Worm (Caenorhabditis elegans): Measurements from ENCODE around the gene wdr-37.

Gene wdr-37

DNA sequence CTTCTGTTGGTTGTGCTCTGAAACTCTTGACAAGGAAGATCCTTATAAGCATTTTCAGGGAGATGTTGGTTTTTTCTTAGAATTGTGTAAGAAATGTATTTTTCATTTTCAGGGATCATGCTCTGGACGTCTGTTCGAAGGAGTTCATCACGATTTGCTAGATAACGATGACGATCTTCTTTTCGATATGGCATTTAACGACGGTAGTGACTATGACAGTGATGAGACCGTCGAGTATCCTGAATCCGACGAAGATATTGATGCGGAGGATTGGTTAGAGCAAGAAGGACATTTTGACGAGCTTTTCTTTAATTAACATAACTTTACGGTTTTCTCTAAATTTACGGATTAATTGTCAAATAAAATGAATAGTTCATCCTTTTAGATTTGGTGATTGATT lies 11.1 kb downstream of the wdr-37 start:
- TF ChIP-seq lin-14 (GFP tag; optimal IDR thresholded peaks at IDR 0.05) (no peak), aly-2 (tag; optimal IDR thresholded peaks at IDR 0.05) (peak; percentile 27)

DNA sequence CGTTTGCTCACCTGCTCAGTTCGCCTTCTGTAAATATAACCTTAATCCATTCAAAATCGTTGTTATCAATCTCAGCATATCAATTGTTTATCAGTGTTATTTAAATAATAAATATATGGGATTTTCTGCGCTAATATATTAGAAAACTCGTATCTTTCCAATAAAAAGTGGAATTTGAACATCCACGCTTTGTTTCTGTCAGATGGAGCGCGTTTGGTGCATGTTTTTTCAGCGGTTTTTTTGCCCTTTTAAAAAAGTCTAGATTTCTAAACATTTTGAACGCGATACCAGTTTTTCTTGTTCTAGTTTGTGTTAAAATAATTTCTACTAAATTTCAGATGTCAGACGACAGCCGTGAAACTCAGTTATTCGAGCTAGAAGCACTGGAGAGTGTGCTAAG lies 12.9 kb downstream of the wdr-37 start, which contains the start of gene F56D2.2:
Gene F56D2.2, plus strand, starts transcription at position 339 of the 400 bp plus-strand sequence.
- TF ChIP-seq xbp-1 (tag; optimal IDR thresholded peaks at IDR 0.05) (no peak), lsy-2 (tag; optimal IDR thresholded peaks at IDR 0.05) (peak in 1 of 2 experiments; percentile 64), ztf-11 (tag; optimal IDR thresholded peaks at IDR 0.05) (no peak), egl-27 (tag; optimal IDR thresholded peaks at IDR 0.05) (no peak), nhr-19 (GFP tag; conservative IDR thresholded peaks at IDR 0.05) (no peak), nhr-77 (tag; optimal IDR thresholded peaks at IDR 0.05) (no peak), lin-35 (GFP tag; optimal IDR thresholded peaks at IDR 0.05) (peak; percentile 71 to 91), mdl-1 (tag; optimal IDR thresholded peaks at IDR 0.05) (no peak), dpl-1 (GFP tag; optimal IDR thresholded peaks at IDR 0.05) (peak; percentile 64 to 87 (median 77)), efl-1 (optimal IDR thresholded peaks at IDR 0.05) (peak; percentile 18 to 82), efl-1 (GFP tag; optimal IDR thresholded peaks at IDR 0.05 in 1 of 2) (peak; percentile 86 to 98), mep-1 (tag; optimal IDR thresholded peaks at IDR 0.05) (no peak), lin-15B (tag; optimal IDR thresholded peaks at IDR 0.05) (peak; percentile 31), sptf-1 (tag; optimal IDR thresholded peaks at IDR 0.05) (no peak)

DNA sequence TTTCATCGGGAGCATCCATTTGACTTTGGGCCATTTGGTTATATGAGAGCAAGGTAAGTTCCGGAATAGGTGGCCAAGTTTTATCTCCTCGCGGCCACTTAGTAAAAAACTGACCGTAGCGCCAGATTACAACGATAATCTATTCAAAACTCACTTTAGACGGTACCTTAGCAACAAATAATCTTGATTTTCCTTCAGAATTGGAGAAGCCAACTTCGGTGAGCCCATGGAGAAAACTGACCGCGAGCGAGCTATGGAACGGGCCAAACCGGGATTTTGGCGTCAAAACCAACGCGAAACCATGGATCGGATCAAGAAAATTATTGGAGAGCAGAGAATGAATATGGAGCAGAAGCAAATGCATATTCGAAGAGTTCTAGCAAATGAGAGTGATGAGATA lies 14.1 kb downstream of the wdr-37 start:
- no peak for TF ChIP-seq fkh-8 (tag; optimal IDR thresholded peaks at IDR 0.05)
- no peak for TF ChIP-seq efl-1 (optimal IDR thresholded peaks at IDR 0.05)
- TF ChIP-seq efl-1 (GFP tag; optimal IDR thresholded peaks at IDR 0.05 in 1 of 2), result peak in 1 of 2 experiments; percentile 82

DNA sequence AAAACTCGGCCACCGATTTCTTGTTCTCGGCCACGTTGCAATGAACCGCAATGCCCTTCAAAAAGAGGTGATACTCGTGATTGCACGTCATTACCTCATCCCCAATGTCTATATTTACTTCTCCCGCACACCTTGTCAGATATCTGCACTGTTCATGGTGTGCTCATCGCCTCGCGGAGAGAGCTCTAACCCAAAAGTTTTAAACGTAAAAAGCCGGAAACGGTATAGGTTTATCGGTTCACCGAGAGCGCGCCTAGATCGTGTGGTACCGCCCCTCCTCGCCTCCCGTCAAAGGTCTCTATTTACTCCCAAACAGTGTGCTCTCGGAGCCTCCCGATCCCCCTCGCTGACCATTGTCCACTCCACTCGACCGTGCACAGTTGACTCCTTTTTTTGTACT lies 15.2 kb downstream of the wdr-37 start, which contains the start of gene F56D2.3:
Gene F56D2.3, plus strand, starts transcription at position 301 of the 400 bp plus-strand sequence.
- TF ChIP-seq sup-37 (GFP tag; optimal IDR thresholded peaks at IDR 0.05) (no peak), C04F5.9 (tag; optimal IDR thresholded peaks at IDR 0.05) (no peak), dsc-1 (tag; optimal IDR thresholded peaks at IDR 0.05) (no peak), unc-30 (tag; optimal IDR thresholded peaks at IDR 0.05) (no peak), grh-1 (GFP tag; IDR thresholded peaks at IDR 0.05) (no peak), ceh-82 (tag; optimal IDR thresholded peaks at IDR 0.05) (no peak), sptf-1 (tag; optimal IDR thresholded peaks at IDR 0.05) (no peak)

DNA sequence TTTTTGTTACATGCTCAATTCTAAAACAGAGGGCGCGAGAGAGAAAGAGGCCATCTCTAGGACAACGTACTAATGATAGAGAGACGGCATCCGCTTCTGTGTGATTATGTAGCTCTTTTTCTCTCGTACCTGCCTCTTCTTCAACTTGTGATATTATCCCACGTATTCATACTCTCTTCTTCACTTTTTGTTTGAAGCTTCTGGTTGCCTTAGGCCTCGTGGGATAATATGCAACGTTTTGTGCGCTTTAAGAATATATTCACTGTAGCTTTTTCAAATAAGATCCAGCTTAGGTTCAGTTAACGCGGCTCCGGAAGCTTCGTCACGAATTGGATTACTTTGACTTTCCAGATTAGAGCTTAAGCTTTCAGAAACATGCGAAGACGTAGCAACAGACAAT lies 17.1 kb downstream of the wdr-37 start, which contains the start of the genes F56D2.8 and uev-2:
Gene F56D2.8, minus strand, starts transcription at position 101 of the 400 bp plus-strand sequence.
Gene uev-2, plus strand, starts transcription at position 360 of the 400 bp plus-strand sequence.
- TF ChIP-seq tbx-2 (tag; optimal IDR thresholded peaks at IDR 0.05) (no peak), pax-3 (tag; optimal IDR thresholded peaks at IDR 0.05) (no peak), irx-1 (tag; optimal IDR thresholded peaks at IDR 0.05) (no peak), hlh-17 (GFP tag; optimal IDR thresholded peaks at IDR 0.05; ENCODE audit: borderline replicate concordance) (no peak), sptf-1 (tag; optimal IDR thresholded peaks at IDR 0.05) (no peak), unc-86 (tag; optimal IDR thresholded peaks at IDR 0.05) (no peak), fkh-8 (tag; optimal IDR thresholded peaks at IDR 0.05) (peak; percentile 57), aha-1 (tag; optimal IDR thresholded peaks at IDR 0.05) (no peak), ztf-4 (tag; optimal IDR thresholded peaks at IDR 0.05) (no peak), zip-4 (GFP tag; optimal IDR thresholded peaks at IDR 0.05) (no peak), dsc-1 (tag; optimal IDR thresholded peaks at IDR 0.05) (peak; percentile 25)

DNA sequence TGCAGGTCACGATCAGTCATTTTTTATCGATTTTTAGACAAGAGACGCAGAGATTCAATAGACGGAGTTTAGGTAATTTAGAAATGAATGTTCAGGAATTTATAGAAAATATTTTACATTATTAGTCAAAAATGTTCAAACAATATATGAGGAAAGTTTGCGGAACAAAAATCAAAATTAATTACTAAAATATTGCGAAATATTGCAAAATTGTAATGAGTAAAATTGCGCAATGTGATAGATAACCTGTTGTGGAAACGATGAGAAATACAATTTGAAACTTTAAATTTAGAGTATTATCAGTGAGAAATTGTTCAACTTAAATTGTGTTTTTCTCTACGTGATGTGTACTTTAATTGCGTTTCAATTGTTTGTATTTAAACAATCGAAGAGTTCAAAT lies 18.8 kb downstream of the wdr-37 start, which contains the start of gene F56D2.5:
Gene F56D2.5, minus strand, starts transcription at position 371 of the 400 bp plus-strand sequence.
- TF ChIP-seq ceh-82 (tag; optimal IDR thresholded peaks at IDR 0.05) (no peak), zip-4 (GFP tag; optimal IDR thresholded peaks at IDR 0.05) (peak; percentile 90), pag-3 (tag; optimal IDR thresholded peaks at IDR 0.05; ENCODE audit: borderline replicate concordance, insufficient read depth) (no peak), lsy-2 (tag; optimal IDR thresholded peaks at IDR 0.05) (peak in 1 of 2 experiments; percentile 32), unc-62 (GFP tag; optimal IDR thresholded peaks at IDR 0.05) (no peak), skn-1 (tag; optimal IDR thresholded peaks at IDR 0.05) (peak; percentile 69), sox-4 (tag; optimal IDR thresholded peaks at IDR 0.05) (no peak), efl-1 (optimal IDR thresholded peaks at IDR 0.05) (peak in 1 of 2 experiments; percentile 6), efl-1 (GFP tag; optimal IDR thresholded peaks at IDR 0.05 in 1 of 2) (no peak)

Measured in whole organism, L1 larva.